Fruit fly (Drosophila melanogaster): Measurements from ENCODE around the gene nac.

nac gene

DNA sequence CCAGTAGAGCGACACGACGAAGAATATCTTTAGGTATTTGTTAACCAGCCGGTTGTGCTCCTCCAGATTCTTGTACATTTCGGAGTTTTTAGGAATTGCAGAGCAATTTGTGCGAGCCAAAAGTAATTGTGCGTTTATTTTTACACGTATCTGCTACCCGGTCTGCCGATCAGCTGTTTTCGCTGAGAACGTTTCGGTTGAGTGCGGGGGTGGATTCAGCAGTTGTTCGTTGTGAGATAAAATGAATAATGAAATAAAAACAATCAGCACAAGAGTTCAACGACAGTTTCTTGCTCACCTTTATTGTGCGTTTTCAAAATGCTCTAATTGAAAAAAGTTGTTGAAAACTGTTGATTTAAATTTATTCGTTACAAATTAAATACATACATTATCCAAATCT lies at the start of gene nac:
Gene nac, minus strand, starts transcription at position 176 of the 400 bp plus-strand sequence.
- TF ChIP-seq CG11247 (GFP tag; IDR thresholded peaks at IDR 0.05) (peak; percentile 38; the same call in 1 of the 2 replicates), CG34376 (GFP tag; optimal IDR thresholded peaks at IDR 0.05) (peak; percentile 65), CG4404 (GFP tag; IDR thresholded peaks at IDR 0.05) (no peak), Kr (GFP tag; optimal IDR thresholded peaks at IDR 0.05) (no peak), zen2 (GFP tag; IDR thresholded peaks at IDR 0.05; ENCODE audit: partially characterized antibody) (no peak), dimm (GFP tag; IDR thresholded peaks at IDR 0.05) (no peak), CG8944 (GFP tag; optimal IDR thresholded peaks at IDR 0.05) (no peak), wor (GFP tag; IDR thresholded peaks at IDR 0.05) (no peak), BEAF-32 (GFP tag; optimal IDR thresholded peaks at IDR 0.05) (no peak), pnt (GFP tag; optimal IDR thresholded peaks at IDR 0.05) (no peak), Dll (GFP tag; IDR thresholded peaks at IDR 0.05; ENCODE audit: partially characterized antibody) (0 out of 4 replicates have a peak, but pooled peaks have one; percentile 42), CG2199 (GFP tag; IDR thresholded peaks at IDR 0.05) (peak; percentile 26; the same call in 1 of the 3 replicates), CG8765 (GFP tag; IDR thresholded peaks at IDR 0.05) (no peak), pzg (GFP tag; optimal IDR thresholded peaks at IDR 0.05) (peak; percentile 9), Camta (GFP tag; optimal IDR thresholded peaks at IDR 0.05) (no peak), ase (GFP tag; IDR thresholded peaks at IDR 0.05) (no peak), CG2120 (GFP tag; optimal IDR thresholded peaks at IDR 0.05) (peak; percentile 34), dan (GFP tag; IDR thresholded peaks at IDR 0.05) (no peak), CoRest (tag; optimal IDR thresholded peaks at IDR 0.05) (no peak), CG10959 (GFP tag; IDR thresholded peaks at IDR 0.05) (no peak), fd102C (GFP tag; optimal IDR thresholded peaks at IDR 0.05) (no peak), CG12236 (GFP tag; optimal IDR thresholded peaks at IDR 0.05) (no peak), fru (optimal IDR thresholded peaks at IDR 0.05) (no peak), caup (GFP tag; optimal IDR thresholded peaks at IDR 0.05; ENCODE audit: severe bottlenecking) (no peak), pfk (GFP tag; optimal IDR thresholded peaks at IDR 0.05) (no peak), Lpt (GFP tag; optimal IDR thresholded peaks at IDR 0.05) (no peak), CG17361 (GFP tag; IDR thresholded peaks at IDR 0.05) (no peak), CG18619 (GFP tag; optimal IDR thresholded peaks at IDR 0.05) (no peak), knrl (GFP tag; IDR thresholded peaks at IDR 0.05; ENCODE audit: partially characterized antibody) (no peak), C15 (GFP tag; IDR thresholded peaks at IDR 0.05) (no peak), CG2889 (GFP tag; IDR thresholded peaks at IDR 0.05) (no peak), HLH4C (GFP tag; IDR thresholded peaks at IDR 0.05; ENCODE audit: partially characterized antibody) (no peak), sisA (GFP tag; IDR thresholded peaks at IDR 0.05) (no peak), CG3995 (GFP tag; optimal IDR thresholded peaks at IDR 0.05) (no peak), chinmo (GFP tag; IDR thresholded peaks at IDR 0.05; ENCODE audit: partially characterized antibody) (no peak), YL-1 (GFP tag; optimal IDR thresholded peaks at IDR 0.05) (no peak), NfI (GFP tag; optimal IDR thresholded peaks at IDR 0.05) (no peak), sob (GFP tag; IDR thresholded peaks at IDR 0.05) (0 out of 2 replicates have a peak, but pooled peaks have one; percentile 14), CG17328 (GFP tag; IDR thresholded peaks at IDR 0.05) (no peak; the same call in 1 of the 2 replicates), CG1832 (GFP tag; optimal IDR thresholded peaks at IDR 0.05) (no peak), CG8290 (GFP tag; optimal IDR thresholded peaks at IDR 0.05) (no peak), CG8290 (tag; optimal IDR thresholded peaks at IDR 0.05) (peak in 1 of 2 experiments; percentile 62), bab2 (GFP tag; optimal IDR thresholded peaks at IDR 0.05) (no peak), crc (GFP tag; optimal IDR thresholded peaks at IDR 0.05) (no peak), CG11456 (GFP tag; IDR thresholded peaks at IDR 0.05) (no peak), ato (GFP tag; IDR thresholded peaks at IDR 0.05; ENCODE audit: partially characterized antibody) (no peak), CG3281 (GFP tag; optimal IDR thresholded peaks at IDR 0.05) (peak; percentile 8), shn (GFP tag; optimal IDR thresholded peaks at IDR 0.05) (no peak), CG18476 (GFP tag; optimal IDR thresholded peaks at IDR 0.05) (peak; percentile 100), CG34422 (GFP tag; IDR thresholded peaks at IDR 0.05) (peak; percentile 61; the same call in 2 of the 3 replicates), CG3847 (GFP tag; IDR thresholded peaks at IDR 0.05) (no peak), Dp (GFP tag; optimal IDR thresholded peaks at IDR 0.05) (no peak)

All from whole organism, embryonic.